Worm (Caenorhabditis elegans) whole organism, midembryonic: Measurements from ENCODE around the gene efl-3.

Experiments
- T22C8.4 ChIP-seq: fragments of 200-800 bp; sonication (Bioruptor generic); IDR thresholded peaks from 2 replicates; pipeline ENCODE4 v1.3.6; 2022; ENCODE audit warnings: missing genetic modification characterization, missing compliant biosample characterization
- cog-1 ChIP-seq: sonication (generic microtip); optimal IDR thresholded peaks from 2 replicates; lab custom pipeline; 2016; ENCODE audit warnings: missing genetic modification characterization, missing compliant biosample characterization
- flt-1 ChIP-seq: fragments of 200-800 bp; sonication (Bioruptor generic); IDR thresholded peaks from 2 replicates; pipeline ENCODE4 v1.3.6; 2022; ENCODE audit warnings: missing genetic modification characterization, missing compliant biosample characterization
- klf-2 ChIP-seq: fragments of 200-800 bp; sonication (Bioruptor generic); conservative IDR thresholded peaks from 2 replicates; pipeline ENCODE4 v1.3.6; 2022; ENCODE audit warnings: missing genetic modification reagents, missing genetic modification characterization, missing compliant biosample characterization
- med-1 ChIP-seq: sonication (generic microtip); optimal IDR thresholded peaks from 2 replicates; lab custom pipeline; 2017; ENCODE audit warnings: missing genetic modification characterization, mild to moderate bottlenecking, missing compliant biosample characterization, antibody characterized with exemption, missing genetic modification reagents; ENCODE audit not compliant: insufficient read depth
- ref-1 ChIP-seq: fragments of 200-800 bp; sonication (Bioruptor generic); conservative IDR thresholded peaks from 2 replicates; pipeline ENCODE4 v1.3.6; 2022; ENCODE audit warnings: missing genetic modification reagents, missing genetic modification characterization, missing compliant biosample characterization
- tab-1 ChIP-seq: fragments of 200-800 bp; sonication (Bioruptor generic); IDR thresholded peaks from 2 replicates; pipeline ENCODE4 v1.3.6; 2022; ENCODE audit warnings: missing genetic modification characterization, missing compliant biosample characterization
- ztf-23 ChIP-seq: fragments of 200-800 bp; sonication (Bioruptor generic); IDR thresholded peaks from 2 replicates; pipeline ENCODE4 v1.3.6; 2022; ENCODE audit warnings: missing genetic modification reagents, missing genetic modification characterization, missing compliant biosample characterization
- ztf-29 ChIP-seq: fragments of 200-800 bp; sonication (Bioruptor generic); IDR thresholded peaks from 2 replicates; pipeline ENCODE4 v1.3.6; 2022; ENCODE audit warnings: missing genetic modification reagents, missing genetic modification characterization, missing compliant biosample characterization

efl-3 gene

ce11 chrII:8428758-8428946 lies 16.2 kb downstream of the efl-3 start, which contains the start of gene F14E5.2:
Gene F14E5.2 (minus strand): TSS chrII:8428858.
- TF ChIP-seq cog-1 (tag; lab: Kevin White, UChicago) = no peak
- TF ChIP-seq klf-2 = no peak
- no peak for TF ChIP-seq flt-1
- TF ChIP-seq tab-1 (GFP tag; lab: Robert Waterston, UW) = no peak
- TF ChIP-seq T22C8.4 = no peak
- TF ChIP-seq ref-1 (GFP tag; lab: Robert Waterston, UW) = no peak
- TF ChIP-seq ztf-29 = no peak
- no peak for TF ChIP-seq ztf-23 (GFP tag; lab: Robert Waterston, UW)
- no peak for TF ChIP-seq med-1 (GFP tag; lab: Kevin White, UChicago)

- TF ChIP-seq tab-1 (GFP tag; lab: Robert Waterston, UW) = no peak
- TF ChIP-seq T22C8.4 = no peak
- no peak for TF ChIP-seq cog-1 (tag; lab: Kevin White, UChicago)
- TF ChIP-seq ztf-29 = no peak
- no peak for TF ChIP-seq klf-2
- TF ChIP-seq ztf-23 (GFP tag; lab: Robert Waterston, UW) = no peak
- TF ChIP-seq med-1 (GFP tag; lab: Kevin White, UChicago) = no peak
- TF ChIP-seq flt-1 = no peak
- no peak for TF ChIP-seq ref-1 (GFP tag; lab: Robert Waterston, UW)
Observed at ce11 chrII:8428947-8429919, 16.8 kb downstream of the efl-3 start.

ce11 chrII:8431954-8432353 lies 19.5 kb downstream of the efl-3 start, which contains the start of gene acp-2:
Gene acp-2 (minus strand): TSS chrII:8432054.
- no peak for TF ChIP-seq cog-1 (tag; lab: Kevin White, UChicago)
- no peak for TF ChIP-seq med-1 (GFP tag; lab: Kevin White, UChicago)

ce11 chrII:8435005-8435404 lies 22.5 kb downstream of the efl-3 start, which contains the start of gene acp-4:
Gene acp-4 (minus strand): TSS chrII:8435105.
- TF ChIP-seq T22C8.4 (no peak), ref-1 (GFP tag; lab: Robert Waterston, UW) (no peak), klf-2 (no peak), ztf-23 (GFP tag; lab: Robert Waterston, UW) (no peak), flt-1 (no peak), med-1 (GFP tag; lab: Kevin White, UChicago) (no peak), ztf-29 (no peak), cog-1 (tag; lab: Kevin White, UChicago) (no peak), tab-1 (GFP tag; lab: Robert Waterston, UW) (no peak)

ce11 chrII:8437035-8437434 lies 24.6 kb downstream of the efl-3 start, which contains the start of gene acp-3:
Gene acp-3 (minus strand): TSS chrII:8437135.
- no peak for TF ChIP-seq ztf-29
- TF ChIP-seq cog-1 (tag; lab: Kevin White, UChicago) = no peak
- TF ChIP-seq med-1 (GFP tag; lab: Kevin White, UChicago) = no peak
- TF ChIP-seq flt-1 = no peak
- no peak for TF ChIP-seq ztf-23 (GFP tag; lab: Robert Waterston, UW)
- no peak for TF ChIP-seq ref-1 (GFP tag; lab: Robert Waterston, UW)

- TF ChIP-seq tab-1 (GFP tag; lab: Robert Waterston, UW) = no peak
- TF ChIP-seq cog-1 (tag; lab: Kevin White, UChicago) = no peak
- no peak for TF ChIP-seq T22C8.4
- no peak for TF ChIP-seq ztf-23 (GFP tag; lab: Robert Waterston, UW)
- TF ChIP-seq flt-1 = no peak
- no peak for TF ChIP-seq ref-1 (GFP tag; lab: Robert Waterston, UW)
- no peak for TF ChIP-seq med-1 (GFP tag; lab: Kevin White, UChicago)
- TF ChIP-seq ztf-29 = no peak
- no peak for TF ChIP-seq klf-2
Observed at ce11 chrII:8438791-8439287, 26.4 kb downstream of the efl-3 start, which contains the start of gene lips-10. Gene lips-10 (plus strand): TSS chrII:8439168.

- TF ChIP-seq klf-2 (no peak), ztf-29 (no peak), cog-1 (tag; lab: Kevin White, UChicago) (no peak), ztf-23 (GFP tag; lab: Robert Waterston, UW) (no peak), ref-1 (GFP tag; lab: Robert Waterston, UW) (no peak), tab-1 (GFP tag; lab: Robert Waterston, UW) (no peak), med-1 (GFP tag; lab: Kevin White, UChicago) (no peak), T22C8.4 (no peak), flt-1 (no peak)
Observed at ce11 chrII:8440097-8440496, 27.6 kb downstream of the efl-3 start.

- no peak for TF ChIP-seq flt-1
- TF ChIP-seq ref-1 (GFP tag; lab: Robert Waterston, UW) = no peak
- no peak for TF ChIP-seq tab-1 (GFP tag; lab: Robert Waterston, UW)
- TF ChIP-seq ztf-29 = no peak
Observed at ce11 chrII:8440792-8441191, 28.3 kb downstream of the efl-3 start.

ce11 chrII:8441519-8441918 lies 29.0 kb downstream of the efl-3 start:
- TF ChIP-seq med-1 (GFP tag; lab: Kevin White, UChicago) (no peak), ztf-23 (GFP tag; lab: Robert Waterston, UW) (no peak), cog-1 (tag; lab: Kevin White, UChicago) (no peak), flt-1 (no peak), klf-2 (no peak), ref-1 (GFP tag; lab: Robert Waterston, UW) (no peak), tab-1 (GFP tag; lab: Robert Waterston, UW) (no peak), T22C8.4 (no peak), ztf-29 (no peak)

ce11 chrII:8442176-8442575 lies 29.7 kb downstream of the efl-3 start:
- TF ChIP-seq ztf-23 (GFP tag; lab: Robert Waterston, UW) (no peak), flt-1 (no peak), T22C8.4 (no peak), ref-1 (GFP tag; lab: Robert Waterston, UW) (no peak), tab-1 (GFP tag; lab: Robert Waterston, UW) (no peak), ztf-29 (no peak; the same call in 1 of the 2 replicates)
